Worm (Caenorhabditis elegans) whole organism, L3 larva: ENCODE data around the gene ipla-6.

Experiments used
- ceh-9 ChIP-seq: sonication (generic microtip); optimal IDR thresholded peaks from 2 replicates; lab custom pipeline; 2018; ENCODE audit warnings: missing biosample characterization, missing genetic modification characterization
- daf-12 ChIP-seq: fragments of 150-350 bp; optimal IDR thresholded peaks from 2 replicates; lab custom pipeline; 2014; ENCODE audit warnings: missing biosample characterization, missing genetic modification reagents, missing genetic modification characterization
- elt-1 ChIP-seq: fragments of 150-350 bp; optimal IDR thresholded peaks from 2 replicates; lab custom pipeline; 2014; ENCODE audit warnings: missing biosample characterization, missing genetic modification characterization
- fkh-10 ChIP-seq: sonication (generic microtip); optimal IDR thresholded peaks from 2 replicates; lab custom pipeline; 2017; ENCODE audit warnings: missing biosample characterization, missing genetic modification reagents, missing genetic modification characterization
- lin-15B ChIP-seq: fragments of 150-350 bp; optimal IDR thresholded peaks from 2 replicates; lab custom pipeline; 2014; ENCODE audit warnings: missing biosample characterization, missing genetic modification characterization
- lin-39 ChIP-seq: fragments of 150-350 bp; optimal IDR thresholded peaks from 2 replicates; lab custom pipeline; 2018; ENCODE audit warnings: missing biosample characterization, missing genetic modification reagents, missing genetic modification characterization
- nfya-1 ChIP-seq: sonication (generic microtip); optimal IDR thresholded peaks from 2 replicates; lab custom pipeline; 2017; ENCODE audit warnings: missing genetic modification characterization, mild to moderate bottlenecking, missing compliant biosample characterization, antibody characterized with exemption, moderate library complexity; ENCODE audit not compliant: insufficient read depth
- nhr-237 ChIP-seq: fragments of 150-350 bp; optimal IDR thresholded peaks from 2 replicates; lab custom pipeline; 2014; ENCODE audit warnings: missing biosample characterization, missing genetic modification characterization
- skn-1 ChIP-seq: fragments of 150-350 bp; optimal IDR thresholded peaks from 2 replicates; lab custom pipeline; 2014; ENCODE audit warnings: missing biosample characterization, missing genetic modification characterization

- TF ChIP-seq fkh-10 (GFP tag; lab: Kevin White, UChicago): no peak
- no peak for TF ChIP-seq daf-12 (tag; lab: Kevin White, UChicago)
- no peak for TF ChIP-seq nhr-237 (tag; lab: Kevin White, UChicago)
- TF ChIP-seq lin-15B (tag; lab: Kevin White, UChicago): no peak
- no peak for TF ChIP-seq elt-1 (tag; lab: Kevin White, UChicago)
- no peak for TF ChIP-seq nfya-1 (tag; lab: Kevin White, UChicago)
- no peak for TF ChIP-seq ceh-9 (tag; lab: Kevin White, UChicago)
- TF ChIP-seq skn-1 (tag; lab: Kevin White, UChicago): no peak
- no peak for TF ChIP-seq lin-39 (tag; lab: Kevin White, UChicago)
Measured at ce11 chrIV:6361668-6362067, 24.2 kb downstream of the ipla-6 start, which contains the start of gene Y73B6BL.47.
